Worm (Caenorhabditis elegans) whole organism, L3 larva: ENCODE results near the gene cpr-8.

Source experiments
- ZK546.5 ChIP-seq: sonication (generic microtip); optimal IDR thresholded peaks from 2 replicates; lab custom pipeline; 2017; ENCODE audit warnings: missing biosample characterization, missing genetic modification characterization
- ceh-82 ChIP-seq: fragments of 150-350 bp; optimal IDR thresholded peaks from 2 replicates; lab custom pipeline; 2014; ENCODE audit warnings: missing biosample characterization, missing genetic modification characterization
- daf-12 ChIP-seq: fragments of 150-350 bp; optimal IDR thresholded peaks from 2 replicates; lab custom pipeline; 2014; ENCODE audit warnings: missing biosample characterization, missing genetic modification reagents, missing genetic modification characterization
- elt-3 ChIP-seq, 3 experiments: fragments of 150-350 bp in 1 of 3; sonication (generic microtip) in 2 of 3; optimal IDR thresholded peaks; 2 replicates in 2 of 3; 4 replicates in 1 of 3; lab custom pipeline; 2014 to 2017; ENCODE audit warnings: missing biosample characterization in 3 of 3, missing genetic modification characterization in 3 of 3
- fkh-10 ChIP-seq: sonication (generic microtip); optimal IDR thresholded peaks from 2 replicates; lab custom pipeline; 2017; ENCODE audit warnings: missing biosample characterization, missing genetic modification reagents, missing genetic modification characterization
- nhr-11 ChIP-seq: fragments of 150-350 bp; optimal IDR thresholded peaks from 2 replicates; lab custom pipeline; 2014; ENCODE audit warnings: missing biosample characterization, missing genetic modification characterization
- nhr-12 ChIP-seq: fragments of 150-350 bp; optimal IDR thresholded peaks from 2 replicates; lab custom pipeline; 2014; ENCODE audit warnings: missing biosample characterization, missing genetic modification characterization
- nhr-237 ChIP-seq: fragments of 150-350 bp; optimal IDR thresholded peaks from 2 replicates; lab custom pipeline; 2014; ENCODE audit warnings: missing biosample characterization, missing genetic modification characterization
- nhr-25 ChIP-seq: sonication (generic microtip); optimal IDR thresholded peaks from 2 replicates; lab custom pipeline; 2017; ENCODE audit warnings: missing biosample characterization, missing genetic modification characterization
- unc-39 ChIP-seq: sonication (generic microtip); optimal IDR thresholded peaks from 4 replicates; lab custom pipeline; 2017; ENCODE audit warnings: missing biosample characterization, missing genetic modification characterization

DNA sequence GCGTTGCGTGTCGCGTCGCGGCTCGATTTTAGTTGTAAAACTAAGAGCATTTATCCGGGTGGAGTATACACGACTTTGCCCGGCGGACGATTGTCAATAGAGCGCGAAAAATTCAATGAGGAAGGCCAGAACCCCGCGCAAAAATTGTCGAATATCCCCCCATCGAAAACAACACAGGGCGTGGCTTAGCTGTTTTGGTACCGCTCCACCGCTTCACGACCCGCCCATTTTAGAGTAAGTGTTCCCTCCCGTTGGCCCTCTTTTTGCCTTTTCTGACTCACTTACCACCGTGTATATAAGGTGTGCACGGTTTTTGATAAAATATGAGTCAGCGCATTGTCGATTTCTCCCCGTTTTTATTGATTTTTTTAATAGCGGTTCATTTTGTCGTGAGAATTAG, 19.0 kb downstream of the cpr-8 start:
- TF ChIP-seq nhr-25 (tag; lab: Kevin White, UChicago) = no peak
- TF ChIP-seq nhr-12 (tag; lab: Kevin White, UChicago) = no peak
- TF ChIP-seq nhr-237 (tag; lab: Kevin White, UChicago) = no peak
- TF ChIP-seq nhr-11 (tag; lab: Kevin White, UChicago) = no peak
- no peak for TF ChIP-seq elt-3 (tag; optimal IDR thresholded peaks at IDR 0.05; lab: Kevin White, UChicago)
- TF ChIP-seq ZK546.5 = no peak
- no peak for TF ChIP-seq fkh-10
- no peak for TF ChIP-seq unc-39
- no peak for TF ChIP-seq daf-12 (tag; lab: Kevin White, UChicago)
- no peak for TF ChIP-seq ceh-82 (tag; lab: Kevin White, UChicago)
